Worm (Caenorhabditis elegans) whole organism, early embryonic: ENCODE data around the gene lelo-4.

Experiments used
- B0310.2 ChIP-seq: sonication (generic microtip); optimal IDR thresholded peaks from 2 replicates; lab custom pipeline; 2016; ENCODE audit warnings: mild to moderate bottlenecking, missing genetic modification characterization, missing compliant biosample characterization
- F13C5.2 ChIP-seq: sonication (generic microtip); optimal IDR thresholded peaks from 2 replicates; lab custom pipeline; 2017; ENCODE audit warnings: mild to moderate bottlenecking, missing genetic modification characterization, inconsistent platforms, missing compliant biosample characterization
- aly-1 ChIP-seq: sonication (generic microtip); optimal IDR thresholded peaks from 2 replicates; lab custom pipeline; 2016; ENCODE audit warnings: missing genetic modification characterization, missing compliant biosample characterization
- ama-1 ChIP-seq: fragments of 150-350 bp; optimal IDR thresholded peaks from 2 replicates; lab custom pipeline; 2014
- ceh-13 ChIP-seq: fragments of 200-800 bp; sonication (Bioruptor generic); optimal IDR thresholded peaks from 2 replicates; lab custom pipeline; 2018; ENCODE audit warnings: mild to moderate bottlenecking, missing genetic modification characterization, missing compliant biosample characterization
- ceh-36 ChIP-seq: sonication (generic microtip); optimal IDR thresholded peaks from 2 replicates; lab custom pipeline; 2016; ENCODE audit warnings: missing genetic modification characterization, inconsistent platforms, missing compliant biosample characterization
- ets-7 ChIP-seq: sonication (generic microtip); optimal IDR thresholded peaks from 2 replicates; lab custom pipeline; 2016; ENCODE audit warnings: missing genotype, missing genetic modification characterization, missing compliant biosample characterization
- flt-1 ChIP-seq: fragments of 200-800 bp; sonication (Bioruptor generic); IDR thresholded peaks from 2 replicates; pipeline ENCODE4 v1.3.6; 2022; ENCODE audit warnings: missing genetic modification characterization, missing compliant biosample characterization
- hmbx-1 ChIP-seq: sonication (generic microtip); optimal IDR thresholded peaks from 2 replicates; lab custom pipeline; 2016; ENCODE audit warnings: mild to moderate bottlenecking, missing genetic modification characterization, missing compliant biosample characterization
- hmg-4 ChIP-seq: fragments of 200-800 bp; sonication (Bioruptor generic); optimal IDR thresholded peaks from 2 replicates; lab custom pipeline; 2018; ENCODE audit warnings: mild to moderate bottlenecking, missing genetic modification characterization, missing compliant biosample characterization
- hnd-1 ChIP-seq: sonication (generic microtip); optimal IDR thresholded peaks from 2 replicates; lab custom pipeline; 2016; ENCODE audit warnings: missing genetic modification characterization, missing compliant biosample characterization
- pes-1 ChIP-seq: fragments of 200-800 bp; sonication (Bioruptor generic); IDR thresholded peaks from 2 replicates; pipeline ENCODE4 v1.3.6; 2022; ENCODE audit warnings: missing genetic modification reagents, missing genetic modification characterization, missing compliant biosample characterization
- scrt-1 ChIP-seq: fragments of 200-800 bp; sonication (Bioruptor generic); IDR thresholded peaks from 2 replicates; pipeline ENCODE4 v1.3.6; 2022; ENCODE audit warnings: missing genetic modification characterization, missing compliant biosample characterization
- sea-1 ChIP-seq: fragments of 200-800 bp; sonication (Bioruptor generic); conservative IDR thresholded peaks from 2 replicates; pipeline ENCODE4 v1.3.6; 2022; ENCODE audit warnings: missing genetic modification characterization, missing compliant biosample characterization
- tbx-11 ChIP-seq: fragments of 200-800 bp; sonication (Bioruptor generic); IDR thresholded peaks from 2 replicates; pipeline ENCODE4 v1.3.6; 2022; ENCODE audit warnings: missing genetic modification characterization, missing compliant biosample characterization
- tbx-37 ChIP-seq: fragments of 200-800 bp; sonication (Bioruptor generic); conservative IDR thresholded peaks from 2 replicates; pipeline ENCODE4 v1.3.6; 2022; ENCODE audit warnings: missing genetic modification reagents, missing genetic modification characterization, missing compliant biosample characterization
- tra-4 ChIP-seq: sonication (generic microtip); optimal IDR thresholded peaks from 2 replicates; lab custom pipeline; 2017; ENCODE audit warnings: missing genetic modification characterization, missing compliant biosample characterization

Gene lelo-4

DNA sequence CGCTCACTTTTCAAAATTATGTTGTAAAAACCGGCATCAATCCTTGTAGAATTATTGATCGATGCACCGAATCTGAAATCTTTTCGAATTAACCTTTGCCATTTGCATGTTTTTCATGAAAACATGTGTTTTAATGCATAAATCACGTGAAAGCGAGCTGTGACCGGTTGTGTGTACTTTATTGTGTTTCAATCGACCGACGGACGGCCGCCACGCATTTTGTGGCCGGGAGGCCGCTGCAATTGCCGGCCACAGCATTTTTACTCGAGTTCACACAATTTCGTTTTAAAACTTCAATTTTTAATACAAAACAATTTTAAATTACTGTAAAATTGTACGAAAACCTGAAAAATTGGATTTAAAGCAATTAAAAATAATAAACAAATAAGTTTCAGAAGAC, 25.8 kb upstream of the lelo-4 start, which contains the start of gene C25H3.11:
C25H3.11 (minus strand) TSS at position 82 of the 400 bp plus-strand sequence.
- no peak for TF ChIP-seq tbx-11 (GFP tag; lab: Robert Waterston, UW)
- TF ChIP-seq tbx-37 (GFP tag; lab: Robert Waterston, UW): no peak
- no peak for TF ChIP-seq hmg-4 (GFP tag; lab: Kevin White, UChicago)
- TF ChIP-seq hmbx-1 (tag; lab: Kevin White, UChicago): no peak
- no peak for TF ChIP-seq aly-1 (tag; lab: Kevin White, UChicago)
- no peak for TF ChIP-seq sea-1
- no peak for TF ChIP-seq ets-7 (tag; lab: Kevin White, UChicago)
- no peak for TF ChIP-seq scrt-1
- no peak for TF ChIP-seq flt-1 (GFP tag; lab: Robert Waterston, UW)
- TF ChIP-seq ceh-36: no peak
- TF ChIP-seq hnd-1 (tag; lab: Kevin White, UChicago): no peak
- TF ChIP-seq B0310.2 (tag; lab: Kevin White, UChicago): no peak
- no peak for TF ChIP-seq tra-4
- TF ChIP-seq ceh-13 (GFP tag; lab: Kevin White, UChicago): no peak
- no peak for TF ChIP-seq F13C5.2 (tag; lab: Kevin White, UChicago)
- TF ChIP-seq ama-1: no peak
- TF ChIP-seq pes-1: no peak

DNA sequence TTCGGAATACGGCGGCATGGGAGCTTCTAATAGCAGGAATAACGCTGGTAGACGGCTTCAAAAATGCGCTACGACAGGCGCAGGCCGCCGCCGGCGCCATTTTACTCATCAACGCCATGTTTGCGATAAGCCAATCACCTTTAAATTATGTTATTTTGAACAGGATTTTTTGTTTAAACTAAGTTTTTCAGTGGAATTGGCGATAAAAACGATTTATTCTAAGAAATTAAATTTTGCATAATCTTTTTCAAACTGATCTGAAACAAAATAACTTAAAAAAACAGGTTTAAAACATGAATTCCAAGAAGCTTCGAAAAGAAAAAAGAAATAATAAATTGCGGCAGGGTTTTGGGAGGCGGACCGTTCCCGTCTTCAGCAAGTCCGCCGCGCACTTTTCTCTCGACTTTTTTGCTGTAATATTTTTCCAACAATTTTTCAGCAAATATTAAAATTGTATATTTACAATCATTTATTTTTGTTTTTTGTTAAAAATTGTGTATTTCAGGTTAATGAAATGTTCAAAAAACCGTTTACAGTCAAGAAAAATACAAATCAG, 23.4 kb upstream of the lelo-4 start, which contains the start of the genes ndub-5 and eif-2D:
ndub-5 (minus strand) TSS at position 138 of the 556 bp plus-strand sequence.
eif-2D (plus strand) TSS at position 506 of the 556 bp plus-strand sequence.
- TF ChIP-seq F13C5.2 (tag; lab: Kevin White, UChicago) (peak; percentile 46), ceh-36 (no peak), flt-1 (GFP tag; lab: Robert Waterston, UW) (0 out of 2 replicates have a peak, but pooled peaks have one; percentile 23), B0310.2 (tag; lab: Kevin White, UChicago) (no peak), hnd-1 (tag; lab: Kevin White, UChicago) (no peak), tbx-37 (GFP tag; lab: Robert Waterston, UW) (no peak), ets-7 (tag; lab: Kevin White, UChicago) (no peak)

DNA sequence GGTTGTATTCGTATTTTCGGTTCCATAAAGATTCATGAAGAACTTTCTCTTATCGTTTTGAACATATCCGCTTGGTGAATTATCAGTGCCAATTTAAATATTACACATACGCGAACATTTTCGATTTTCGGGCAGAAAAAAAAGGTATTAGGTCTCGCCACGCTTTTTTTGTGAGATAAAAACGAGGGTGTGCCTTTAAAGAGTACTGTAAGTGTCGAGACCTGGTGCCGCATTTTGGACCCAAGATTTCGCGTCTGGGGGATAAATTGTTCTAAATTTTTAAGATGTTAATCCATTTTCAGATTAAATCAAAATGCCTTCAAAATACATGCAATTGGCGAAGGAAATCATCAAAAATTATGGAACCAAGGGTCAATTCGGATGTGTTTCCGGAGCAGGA, 20.8 kb upstream of the lelo-4 start, which contains the start of gene C25H3.3:
C25H3.3 (plus strand) TSS at position 301 of the 400 bp plus-strand sequence.
- TF ChIP-seq flt-1 (GFP tag; lab: Robert Waterston, UW) (no peak), hmg-4 (GFP tag; lab: Kevin White, UChicago) (no peak), hmbx-1 (tag; lab: Kevin White, UChicago) (no peak), scrt-1 (no peak), tbx-11 (GFP tag; lab: Robert Waterston, UW) (no peak), ets-7 (tag; lab: Kevin White, UChicago) (no peak), aly-1 (tag; lab: Kevin White, UChicago) (no peak), F13C5.2 (tag; lab: Kevin White, UChicago) (no peak), B0310.2 (tag; lab: Kevin White, UChicago) (no peak), sea-1 (no peak), ceh-36 (no peak), ceh-13 (GFP tag; lab: Kevin White, UChicago) (no peak), tbx-37 (GFP tag; lab: Robert Waterston, UW) (no peak), tra-4 (no peak), pes-1 (no peak), hnd-1 (tag; lab: Kevin White, UChicago) (no peak), ama-1 (no peak)

DNA sequence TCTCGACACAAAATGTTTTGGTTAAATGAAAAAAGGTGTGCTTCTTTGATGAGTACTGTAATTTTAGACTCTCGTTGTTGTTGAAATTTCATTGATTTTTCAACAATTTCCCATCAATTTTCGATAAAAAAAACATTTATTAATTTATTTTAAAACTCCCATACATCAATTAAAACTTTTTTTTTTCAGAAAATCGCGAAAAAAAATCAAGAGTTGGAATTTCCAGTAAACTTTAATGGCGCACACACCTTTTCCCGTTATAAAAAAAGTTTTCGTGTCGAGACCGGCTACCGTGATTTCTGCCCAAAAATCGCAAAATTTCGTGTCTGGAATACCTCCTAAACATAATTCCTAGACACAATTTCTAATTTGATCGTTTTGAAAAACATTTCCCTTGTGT, 19.9 kb upstream of the lelo-4 start, which contains the start of gene C25H3.14:
C25H3.14 (plus strand) TSS at position 301 of the 400 bp plus-strand sequence.
- TF ChIP-seq B0310.2 (tag; lab: Kevin White, UChicago) (no peak), ceh-36 (no peak), hmbx-1 (tag; lab: Kevin White, UChicago) (no peak), pes-1 (no peak), flt-1 (GFP tag; lab: Robert Waterston, UW) (no peak), sea-1 (no peak), ets-7 (tag; lab: Kevin White, UChicago) (no peak), scrt-1 (no peak), hmg-4 (GFP tag; lab: Kevin White, UChicago) (no peak), tra-4 (no peak), hnd-1 (tag; lab: Kevin White, UChicago) (no peak)

DNA sequence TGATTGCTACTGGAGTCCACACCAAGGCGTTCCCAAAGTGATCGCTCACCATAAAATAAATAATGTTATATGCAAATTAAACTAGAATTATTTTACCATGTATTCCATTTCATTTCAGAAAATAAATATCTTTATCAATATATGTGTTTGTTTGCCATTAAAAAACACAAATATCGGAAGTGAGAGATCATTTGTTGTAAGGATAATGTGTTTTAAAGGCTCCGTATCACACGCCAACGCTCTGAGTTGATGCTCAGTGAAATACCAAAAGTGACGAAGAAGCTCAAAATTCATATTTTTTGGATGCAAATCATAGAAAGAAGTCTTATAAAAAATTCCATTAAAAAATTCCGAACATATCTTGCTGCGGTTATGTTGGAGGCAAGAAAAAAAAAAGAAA, 18.5 kb upstream of the lelo-4 start:
- TF ChIP-seq tra-4: no peak
- TF ChIP-seq F13C5.2 (tag; lab: Kevin White, UChicago): no peak
- TF ChIP-seq sea-1: no peak
- no peak for TF ChIP-seq flt-1 (GFP tag; lab: Robert Waterston, UW)
- TF ChIP-seq hmg-4 (GFP tag; lab: Kevin White, UChicago): no peak
- no peak for TF ChIP-seq hmbx-1 (tag; lab: Kevin White, UChicago)
- TF ChIP-seq ama-1: no peak
- TF ChIP-seq tbx-37 (GFP tag; lab: Robert Waterston, UW): no peak
- no peak for TF ChIP-seq hnd-1 (tag; lab: Kevin White, UChicago)
- no peak for TF ChIP-seq aly-1 (tag; lab: Kevin White, UChicago)
- TF ChIP-seq B0310.2 (tag; lab: Kevin White, UChicago): no peak
- no peak for TF ChIP-seq pes-1
- no peak for TF ChIP-seq ets-7 (tag; lab: Kevin White, UChicago)
- no peak for TF ChIP-seq tbx-11 (GFP tag; lab: Robert Waterston, UW)
- TF ChIP-seq ceh-13 (GFP tag; lab: Kevin White, UChicago): no peak
- TF ChIP-seq scrt-1: no peak
- TF ChIP-seq ceh-36: no peak

DNA sequence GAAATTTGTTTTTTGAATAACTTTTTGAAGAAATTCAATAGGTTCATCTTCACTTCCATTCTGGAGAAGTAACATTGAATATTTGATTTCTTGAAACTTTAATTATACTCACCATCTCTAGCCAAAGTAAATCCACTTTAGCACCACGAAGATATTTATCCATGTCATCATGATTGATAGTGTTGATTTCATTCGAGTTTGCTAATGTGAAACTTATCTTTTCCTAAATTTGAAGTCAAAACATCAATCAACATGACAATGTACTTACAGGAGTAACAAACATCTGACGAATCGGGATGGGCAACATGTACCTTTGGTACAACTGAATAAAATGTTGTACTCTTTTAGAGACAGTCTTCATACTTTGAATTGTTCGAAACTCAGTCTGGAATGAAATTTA, 17.4 kb upstream of the lelo-4 start:
- TF ChIP-seq hmg-4 (GFP tag; lab: Kevin White, UChicago) (no peak), ceh-36 (no peak), aly-1 (tag; lab: Kevin White, UChicago) (no peak), hnd-1 (tag; lab: Kevin White, UChicago) (no peak), B0310.2 (tag; lab: Kevin White, UChicago) (no peak), tbx-11 (GFP tag; lab: Robert Waterston, UW) (no peak), flt-1 (GFP tag; lab: Robert Waterston, UW) (no peak), pes-1 (no peak), scrt-1 (no peak), ets-7 (tag; lab: Kevin White, UChicago) (no peak), hmbx-1 (tag; lab: Kevin White, UChicago) (no peak)

DNA sequence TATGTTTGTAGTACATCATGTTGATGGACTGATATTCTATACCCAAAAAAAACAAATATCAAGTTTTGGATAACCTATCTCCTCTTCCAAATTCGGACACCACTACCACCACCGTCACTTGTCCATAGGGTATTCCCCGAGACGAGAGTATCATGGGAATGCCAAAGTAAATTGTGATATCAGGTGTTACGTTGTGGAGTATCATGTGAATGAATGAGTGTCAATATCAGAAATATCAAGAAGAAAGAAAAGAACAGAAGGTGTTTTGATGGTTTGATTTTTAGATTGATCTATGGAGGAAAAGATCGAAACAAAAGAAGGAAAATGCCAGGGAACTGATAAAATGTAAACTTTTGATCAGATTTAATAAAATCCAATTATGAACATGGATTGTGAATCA, 16.5 kb upstream of the lelo-4 start:
- no peak for TF ChIP-seq B0310.2 (tag; lab: Kevin White, UChicago)
- no peak for TF ChIP-seq ceh-36
- TF ChIP-seq tra-4: no peak
- TF ChIP-seq ceh-13 (GFP tag; lab: Kevin White, UChicago): no peak
- TF ChIP-seq flt-1 (GFP tag; lab: Robert Waterston, UW): no peak
- TF ChIP-seq F13C5.2 (tag; lab: Kevin White, UChicago): no peak
- no peak for TF ChIP-seq ama-1
- TF ChIP-seq ets-7 (tag; lab: Kevin White, UChicago): no peak
- no peak for TF ChIP-seq tbx-37 (GFP tag; lab: Robert Waterston, UW)
- TF ChIP-seq hnd-1 (tag; lab: Kevin White, UChicago): no peak
- no peak for TF ChIP-seq scrt-1
- TF ChIP-seq aly-1 (tag; lab: Kevin White, UChicago): no peak
- no peak for TF ChIP-seq sea-1
- TF ChIP-seq tbx-11 (GFP tag; lab: Robert Waterston, UW): no peak
- TF ChIP-seq hmbx-1 (tag; lab: Kevin White, UChicago): no peak
- no peak for TF ChIP-seq pes-1
